Fruit fly (Drosophila melanogaster) whole organism, embryonic: ENCODE measurements around the gene Mst89B.

Experiments used
- Atf-2 ChIP-seq: fragments of 200-800 bp; sonication (Bioruptor generic); optimal IDR thresholded peaks from 2 replicates; lab custom pipeline; 2016; ENCODE audit warnings: missing biosample characterization, missing genetic modification characterization
- Bgb ChIP-seq: fragments of 200-800 bp; sonication (Bioruptor generic); IDR thresholded peaks from 2 replicates; pipeline ENCODE4 v1.3.6; 2022; ENCODE audit warnings: missing biosample characterization, missing genetic modification characterization; ENCODE audit not compliant: partially characterized antibody
- CG10462 ChIP-seq: fragments of 200-800 bp; sonication (Bioruptor generic); optimal IDR thresholded peaks from 2 replicates; lab custom pipeline; 2016; ENCODE audit warnings: missing biosample characterization, missing genetic modification characterization
- CG11247 ChIP-seq: fragments of 200-800 bp; sonication (Bioruptor generic); IDR thresholded peaks from 2 replicates; pipeline ENCODE4 v1.3.6; 2022; ENCODE audit warnings: missing biosample characterization, missing genetic modification characterization
- CG11398 ChIP-seq: fragments of 200-800 bp; sonication (Bioruptor generic); optimal IDR thresholded peaks from 2 replicates; lab custom pipeline; 2016; ENCODE audit warnings: missing biosample characterization, missing genetic modification characterization
- CG11504 ChIP-seq: fragments of 200-800 bp; sonication (Bioruptor generic); optimal IDR thresholded peaks from 3 replicates; lab custom pipeline; 2019; ENCODE audit warnings: missing biosample characterization, mild to moderate bottlenecking, missing genetic modification characterization, moderate library complexity
- CG12071 ChIP-seq: fragments of 200-800 bp; sonication (Bioruptor generic); optimal IDR thresholded peaks from 3 replicates; lab custom pipeline; 2018; ENCODE audit warnings: missing biosample characterization, mild to moderate bottlenecking, missing genetic modification characterization
- CG12155 ChIP-seq: fragments of 200-800 bp; sonication (Bioruptor generic); optimal IDR thresholded peaks from 3 replicates; lab custom pipeline; 2016; ENCODE audit warnings: missing biosample characterization, missing genetic modification characterization
- CG12219 ChIP-seq: fragments of 200-800 bp; sonication (Bioruptor generic); optimal IDR thresholded peaks from 3 replicates; lab custom pipeline; 2018; ENCODE audit warnings: missing biosample characterization, mild to moderate bottlenecking, missing genetic modification characterization
- CG12659 ChIP-seq: fragments of 200-800 bp; sonication (Bioruptor generic); optimal IDR thresholded peaks from 3 replicates; lab custom pipeline; 2017; ENCODE audit warnings: mild to moderate bottlenecking, missing biosample characterization, missing genetic modification reagents, missing genetic modification characterization
- CG12942 ChIP-seq: fragments of 200-800 bp; sonication (Bioruptor generic); optimal IDR thresholded peaks from 3 replicates; lab custom pipeline; 2016; ENCODE audit warnings: missing biosample characterization, missing genetic modification characterization
- CG14965 ChIP-seq: fragments of 200-800 bp; sonication (Bioruptor generic); optimal IDR thresholded peaks from 2 replicates; lab custom pipeline; 2016; ENCODE audit warnings: missing biosample characterization, missing genetic modification characterization, borderline replicate concordance
- CG15514 ChIP-seq: fragments of 200-800 bp; sonication (Bioruptor generic); optimal IDR thresholded peaks from 3 replicates; lab custom pipeline; 2017; ENCODE audit warnings: missing biosample characterization, missing genetic modification characterization, mild to moderate bottlenecking, moderate library complexity, missing genetic modification reagents
- CG16779 ChIP-seq: fragments of 200-800 bp; sonication (Bioruptor generic); IDR thresholded peaks from 2 replicates; pipeline ENCODE4 v1.3.6; 2022; ENCODE audit warnings: missing biosample characterization, missing genetic modification characterization
- CG17568 ChIP-seq: fragments of 200-800 bp; sonication (Bioruptor generic); optimal IDR thresholded peaks from 2 replicates; lab custom pipeline; 2018; ENCODE audit warnings: missing biosample characterization, mild to moderate bottlenecking, missing genetic modification characterization, moderate library complexity
- CG2116 ChIP-seq: fragments of 200-800 bp; sonication (Bioruptor generic); optimal IDR thresholded peaks from 3 replicates; lab custom pipeline; 2018; ENCODE audit warnings: missing biosample characterization, mild to moderate bottlenecking, missing genetic modification characterization
- CG6254 ChIP-seq: fragments of 200-800 bp; sonication (Bioruptor generic); optimal IDR thresholded peaks from 3 replicates; lab custom pipeline; 2017; ENCODE audit warnings: mild to moderate bottlenecking, missing biosample characterization, missing genetic modification reagents, missing genetic modification characterization
- CG7745 ChIP-seq: fragments of 200-800 bp; sonication (Bioruptor generic); optimal IDR thresholded peaks from 2 replicates; lab custom pipeline; 2018; ENCODE audit warnings: missing biosample characterization, mild to moderate bottlenecking, missing genetic modification characterization, moderate library complexity
- CG7928 ChIP-seq: fragments of 200-800 bp; sonication (Bioruptor generic); optimal IDR thresholded peaks from 2 replicates; lab custom pipeline; 2017; ENCODE audit warnings: missing biosample characterization, mild to moderate bottlenecking, missing genetic modification characterization
- CG8924 ChIP-seq: fragments of 200-800 bp; optimal IDR thresholded peaks from 3 replicates; lab custom pipeline; 2019; ENCODE audit warnings: missing biosample characterization, mild to moderate bottlenecking, missing genetic modification characterization, moderate library complexity
- CG9215 ChIP-seq: fragments of 200-800 bp; sonication (Bioruptor generic); IDR thresholded peaks from 2 replicates; pipeline ENCODE4 v1.3.6; 2022; ENCODE audit warnings: missing biosample characterization, missing genetic modification characterization
- CoRest ChIP-seq: fragments of 200-800 bp; sonication (Bioruptor generic); optimal IDR thresholded peaks from 3 replicates; lab custom pipeline; 2018; ENCODE audit warnings: missing biosample characterization, mild to moderate bottlenecking, missing genetic modification characterization, moderate library complexity
- Dp ChIP-seq: fragments of 200-800 bp; sonication (Bioruptor generic); optimal IDR thresholded peaks from 2 replicates; lab custom pipeline; 2018; ENCODE audit warnings: missing biosample characterization, mild to moderate bottlenecking, missing genetic modification characterization, moderate library complexity
- Hmx ChIP-seq: fragments of 200-800 bp; sonication (Bioruptor generic); optimal IDR thresholded peaks from 2 replicates; lab custom pipeline; 2016; ENCODE audit warnings: missing biosample characterization, missing genetic modification characterization
- NC2β ChIP-seq: fragments of 200-800 bp; sonication (Bioruptor generic); optimal IDR thresholded peaks from 2 replicates; lab custom pipeline; 2016; ENCODE audit warnings: missing biosample characterization, missing genetic modification characterization
- Optix ChIP-seq: fragments of 200-800 bp; sonication (Bioruptor generic); IDR thresholded peaks from 3 replicates; pipeline ENCODE4 v1.3.6; 2022; ENCODE audit warnings: missing biosample characterization, missing genetic modification characterization
- Scr ChIP-seq: fragments of 200-800 bp; sonication (Bioruptor generic); IDR thresholded peaks from 2 replicates; pipeline ENCODE4 v1.3.6; 2022; ENCODE audit warnings: missing biosample characterization, missing genetic modification characterization; ENCODE audit not compliant: partially characterized antibody
- Six4 ChIP-seq: fragments of 200-800 bp; sonication (Bioruptor generic); optimal IDR thresholded peaks from 2 replicates; lab custom pipeline; 2016; ENCODE audit warnings: missing biosample characterization, missing genetic modification characterization
- Ssrp ChIP-seq: fragments of 200-800 bp; sonication (Bioruptor generic); optimal IDR thresholded peaks from 2 replicates; lab custom pipeline; 2018; ENCODE audit warnings: missing biosample characterization, mild to moderate bottlenecking, missing genetic modification characterization, moderate library complexity
- Tbp ChIP-seq: fragments of >200 bp; optimal IDR thresholded peaks from 2 replicates; lab custom pipeline; 2018; ENCODE audit warnings: missing biosample characterization, missing genetic modification characterization
- YL-1 ChIP-seq: fragments of 200-800 bp; sonication (Bioruptor generic); optimal IDR thresholded peaks from 3 replicates; lab custom pipeline; 2017; ENCODE audit warnings: missing biosample characterization, mild to moderate bottlenecking, missing genetic modification characterization
- ap ChIP-seq: fragments of 200-800 bp; sonication (Bioruptor generic); IDR thresholded peaks from 2 replicates; pipeline ENCODE4 v1.3.6; 2022; ENCODE audit warnings: missing biosample characterization, missing genetic modification characterization
- ara ChIP-seq: fragments of 200-800 bp; sonication (Bioruptor generic); IDR thresholded peaks from 2 replicates; pipeline ENCODE4 v1.3.6; 2022; ENCODE audit warnings: missing biosample characterization, missing genetic modification characterization
- ase ChIP-seq: fragments of 200-800 bp; sonication (Bioruptor generic); IDR thresholded peaks from 3 replicates; pipeline ENCODE4 v1.3.6; 2022; ENCODE audit warnings: missing biosample characterization, missing genetic modification characterization
- crp ChIP-seq, 2 experiments: fragments of 200-800 bp; sonication (Bioruptor generic); optimal IDR thresholded peaks; 2 replicates in 1 of 2; 3 replicates in 1 of 2; lab custom pipeline; 2017; ENCODE audit warnings: missing biosample characterization in 2 of 2, missing genetic modification characterization in 2 of 2, mild to moderate bottlenecking in 1 of 2, moderate library complexity in 1 of 2
- dmrt11E ChIP-seq: fragments of 200-800 bp; sonication (Bioruptor generic); optimal IDR thresholded peaks from 3 replicates; lab custom pipeline; 2018; ENCODE audit warnings: missing biosample characterization, mild to moderate bottlenecking, missing genetic modification characterization, moderate library complexity
- dpn ChIP-seq, 2 experiments: fragments of 200-800 bp; sonication (Bioruptor generic); optimal IDR thresholded peaks; 3 replicates each; lab custom pipeline; 2016; ENCODE audit warnings: missing biosample characterization in 2 of 2, missing genetic modification characterization in 2 of 2
- fu2 ChIP-seq: fragments of 200-800 bp; sonication (Bioruptor generic); optimal IDR thresholded peaks from 2 replicates; lab custom pipeline; 2016; ENCODE audit warnings: missing biosample characterization, missing genetic modification characterization
- h ChIP-seq: fragments of >200 bp; optimal IDR thresholded peaks from 2 replicates; lab custom pipeline; 2017
- lilli ChIP-seq: fragments of 200-800 bp; sonication (Bioruptor generic); optimal IDR thresholded peaks from 3 replicates; lab custom pipeline; 2016; ENCODE audit warnings: missing biosample characterization, missing genetic modification characterization
- mam ChIP-seq: fragments of 200-800 bp; sonication (Bioruptor generic); optimal IDR thresholded peaks from 3 replicates; lab custom pipeline; 2016; ENCODE audit warnings: missing biosample characterization, missing genetic modification characterization
- nom ChIP-seq: fragments of 200-800 bp; sonication (Bioruptor generic); optimal IDR thresholded peaks from 2 replicates; lab custom pipeline; 2017; ENCODE audit warnings: missing biosample characterization, missing genetic modification characterization, mild to moderate bottlenecking, moderate library complexity, missing genetic modification reagents
- pum ChIP-seq: fragments of 200-800 bp; sonication (Bioruptor generic); optimal IDR thresholded peaks from 2 replicates; lab custom pipeline; 2016; ENCODE audit warnings: missing biosample characterization, missing genetic modification characterization
- rib ChIP-seq: fragments of 200-800 bp; sonication (Bioruptor generic); IDR thresholded peaks from 2 replicates; pipeline ENCODE4 v1.3.6; 2022; ENCODE audit warnings: missing biosample characterization, missing genetic modification characterization
- sc ChIP-seq, 3 experiments: fragments of >200 bp in 2 of 3; fragments of 200-800 bp in 1 of 3; sonication (Bioruptor generic) in 1 of 3; optimal IDR thresholded peaks; 2 replicates in 2 of 3; 3 replicates in 1 of 3; lab custom pipeline; 2017; ENCODE audit warnings: mild to moderate bottlenecking in 1 of 3, missing biosample characterization in 1 of 3, missing genetic modification characterization in 1 of 3, missing genetic modification reagents in 1 of 3
- sens ChIP-seq: fragments of 200-800 bp; sonication (Bioruptor generic); peaks from one replicate; lab custom pipeline; 2016; ENCODE audit warnings: missing biosample characterization, missing genetic modification characterization
- sima ChIP-seq: fragments of 200-800 bp; sonication (Bioruptor generic); optimal IDR thresholded peaks from 2 replicates; lab custom pipeline; 2016; ENCODE audit warnings: missing biosample characterization, missing genetic modification characterization
- sob ChIP-seq: fragments of 200-800 bp; sonication (Bioruptor generic); IDR thresholded peaks from 2 replicates; pipeline ENCODE4 v1.3.6; 2022; ENCODE audit warnings: missing biosample characterization, missing genetic modification characterization
- z ChIP-seq: fragments of 200-800 bp; sonication (Bioruptor generic); IDR thresholded peaks from 3 replicates; pipeline ENCODE4 v1.3.6; 2022; ENCODE audit warnings: missing biosample characterization, missing genetic modification characterization

The Mst89B gene

DNA sequence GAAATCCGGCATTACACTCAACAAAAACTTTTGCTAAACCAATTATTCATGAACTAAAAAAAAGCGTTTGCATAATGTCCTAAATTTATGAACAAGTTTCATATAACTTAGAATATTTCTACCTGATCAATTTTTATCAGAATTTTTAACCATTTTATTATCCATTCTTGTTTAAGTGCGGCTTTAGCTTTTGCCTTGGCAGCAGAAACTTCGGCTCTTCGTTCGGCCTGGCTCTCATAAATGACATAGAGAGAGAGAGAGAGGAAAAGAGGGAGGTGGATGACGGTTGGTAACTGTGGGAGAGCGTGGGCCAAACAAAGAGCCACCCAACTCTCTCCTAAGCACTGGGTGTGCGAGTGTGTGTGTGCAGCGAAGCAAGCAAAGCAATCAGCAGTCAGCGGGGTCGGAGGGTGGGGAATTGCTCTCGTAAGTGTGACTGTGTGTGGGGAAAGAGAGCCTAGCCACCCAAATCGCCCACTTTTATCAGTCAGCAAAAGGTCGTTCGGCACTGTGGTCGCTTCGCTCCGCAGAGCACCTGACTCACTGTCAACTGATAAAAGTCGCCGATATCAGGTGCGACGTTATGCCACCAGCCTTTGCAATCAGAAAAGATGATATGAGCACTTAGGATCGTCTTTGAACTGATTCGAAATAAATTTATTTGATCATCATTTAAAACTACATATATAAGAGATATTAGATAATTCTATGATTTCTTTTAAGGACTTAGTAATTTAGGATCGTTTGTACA is 42.2 kb upstream of the Mst89B start (continued):
- TF ChIP-seq Dp (GFP tag; lab: Kevin White, UChicago) (peak; percentile 26), h (no peak), Bgb (GFP tag; lab: Robert Waterston, UW) (no peak), Hmx (GFP tag; lab: Kevin White, UChicago) (peak; percentile 91), NC2β (peak; percentile 96), CG2116 (GFP tag; lab: Kevin White, UChicago) (peak; percentile 78), z (GFP tag; lab: Robert Waterston, UW) (no peak), CG11247 (no peak), ap (no peak), CG14965 (GFP tag; lab: Kevin White, UChicago) (peak; percentile 87), dmrt11E (tag; lab: Kevin White, UChicago) (peak; percentile 97), sob (GFP tag; lab: Robert Waterston, UW) (no peak), crp (GFP tag; optimal IDR thresholded peaks at IDR 0.05; lab: Kevin White, UChicago) (peak in 1 of 2 experiments; percentile 65), pum (GFP tag; lab: Kevin White, UChicago) (peak; percentile 97), sima (peak; percentile 93), CG6254 (GFP tag; lab: Kevin White, UChicago) (peak; percentile 97), CoRest (peak; percentile 98), Atf-2 (GFP tag; lab: Kevin White, UChicago) (peak; percentile 96), lilli (GFP tag; lab: Kevin White, UChicago) (peak; percentile 98), fu2 (GFP tag; lab: Kevin White, UChicago) (peak; percentile 96), Tbp (GFP tag; lab: Kevin White, UChicago) (no peak), CG7928 (GFP tag; lab: Kevin White, UChicago) (peak; percentile 76), ase (GFP tag; lab: Robert Waterston, UW) (no peak), Scr (no peak), CG12942 (GFP tag; lab: Kevin White, UChicago) (peak; percentile 92), CG9215 (GFP tag; lab: Robert Waterston, UW) (no peak), sens (GFP tag; lab: Kevin White, UChicago) (peak; percentile 100), CG12659 (GFP tag; lab: Kevin White, UChicago) (peak; percentile 98), CG12155 (peak; percentile 93), nom (peak; percentile 93), CG8924 (tag; lab: Kevin White, UChicago) (peak; percentile 99), Six4 (GFP tag; lab: Kevin White, UChicago) (peak; percentile 96), Ssrp (tag; lab: Kevin White, UChicago) (peak; percentile 97), CG11398 (GFP tag; lab: Kevin White, UChicago) (peak; percentile 95), CG7745 (tag; lab: Kevin White, UChicago) (peak; percentile 79), mam (GFP tag; lab: Kevin White, UChicago) (peak; percentile 97), CG11504 (tag; lab: Kevin White, UChicago) (peak; percentile 97), CG10462 (peak; percentile 95), sc (optimal IDR thresholded peaks at IDR 0.05; lab: Kevin White, UChicago) (no peak), sc (GFP tag; optimal IDR thresholded peaks at IDR 0.05; lab: Kevin White, UChicago) (peak; percentile 97), YL-1 (GFP tag; lab: Kevin White, UChicago) (peak; percentile 93), Optix (GFP tag; lab: Robert Waterston, UW) (no peak), CG15514 (GFP tag; lab: Kevin White, UChicago) (peak; percentile 94), ara (no peak), CG16779 (no peak), CG17568 (GFP tag; lab: Kevin White, UChicago) (peak; percentile 97), dpn (GFP tag; optimal IDR thresholded peaks at IDR 0.05; lab: Kevin White, UChicago) (peak; percentile 97), CG12071 (GFP tag; lab: Kevin White, UChicago) (peak; percentile 97), CG12219 (GFP tag; lab: Kevin White, UChicago) (peak; percentile 95), rib (GFP tag; lab: Robert Waterston, UW) (no peak)
